Fruit fly (Drosophila melanogaster) whole organism, embryonic: ENCODE results near the gene CG43120.

ENCODE experiments used
- Atf-2 ChIP-seq: fragments of 200-800 bp; sonication (Bioruptor generic); optimal IDR thresholded peaks from 2 replicates; lab custom pipeline; 2016; ENCODE audit warnings: missing biosample characterization, missing genetic modification characterization
- CG11456 ChIP-seq: fragments of 200-800 bp; sonication (Bioruptor generic); IDR thresholded peaks from 3 replicates; pipeline ENCODE4 v1.3.6; 2022; ENCODE audit warnings: missing biosample characterization, missing genetic modification characterization
- CG12236 ChIP-seq: fragments of 200-800 bp; sonication (Bioruptor generic); optimal IDR thresholded peaks from 2 replicates; lab custom pipeline; 2016; ENCODE audit warnings: missing biosample characterization, missing genetic modification characterization
- CG12299 ChIP-seq: fragments of 200-800 bp; sonication (Bioruptor generic); optimal IDR thresholded peaks from 2 replicates; lab custom pipeline; 2018; ENCODE audit warnings: missing biosample characterization, mild to moderate bottlenecking, missing genetic modification characterization
- CG14667 ChIP-seq: fragments of 200-800 bp; sonication (Bioruptor generic); IDR thresholded peaks from 2 replicates; pipeline ENCODE4 v1.3.6; 2022; ENCODE audit warnings: missing biosample characterization, missing genetic modification characterization
- CG14710 ChIP-seq: fragments of 200-800 bp; sonication (Bioruptor generic); optimal IDR thresholded peaks from 3 replicates; lab custom pipeline; 2019; ENCODE audit warnings: missing biosample characterization, mild to moderate bottlenecking, missing genetic modification characterization, moderate library complexity
- CG15011 ChIP-seq: fragments of 200-800 bp; sonication (Bioruptor generic); optimal IDR thresholded peaks from 3 replicates; lab custom pipeline; 2018; ENCODE audit warnings: missing biosample characterization, mild to moderate bottlenecking, missing genetic modification characterization
- CG18599 ChIP-seq: fragments of 200-800 bp; sonication (Bioruptor generic); optimal IDR thresholded peaks from 3 replicates; lab custom pipeline; 2017; ENCODE audit warnings: missing biosample characterization, missing genetic modification characterization, mild to moderate bottlenecking, moderate library complexity, missing genetic modification reagents
- CG30431 ChIP-seq: fragments of 200-800 bp; sonication (Bioruptor generic); optimal IDR thresholded peaks from 2 replicates; lab custom pipeline; 2017; ENCODE audit warnings: missing biosample characterization, missing genetic modification characterization
- CG4617 ChIP-seq: fragments of 200-800 bp; sonication (Bioruptor generic); optimal IDR thresholded peaks from 3 replicates; lab custom pipeline; 2016; ENCODE audit warnings: missing biosample characterization, missing genetic modification characterization, borderline replicate concordance
- CG6254 ChIP-seq: fragments of 200-800 bp; sonication (Bioruptor generic); optimal IDR thresholded peaks from 3 replicates; lab custom pipeline; 2017; ENCODE audit warnings: mild to moderate bottlenecking, missing biosample characterization, missing genetic modification reagents, missing genetic modification characterization
- CG6654 ChIP-seq: fragments of 200-800 bp; sonication (Bioruptor generic); optimal IDR thresholded peaks from 2 replicates; lab custom pipeline; 2017; ENCODE audit warnings: missing biosample characterization, mild to moderate bottlenecking, missing genetic modification characterization
- CG6683 ChIP-seq: fragments of 200-800 bp; sonication (Bioruptor generic); optimal IDR thresholded peaks from 2 replicates; lab custom pipeline; 2017; ENCODE audit warnings: missing biosample characterization, mild to moderate bottlenecking, missing genetic modification characterization, missing genetic modification reagents
- CG7556 ChIP-seq: fragments of 200-800 bp; sonication (Bioruptor generic); optimal IDR thresholded peaks from 2 replicates; lab custom pipeline; 2017; ENCODE audit warnings: missing biosample characterization, mild to moderate bottlenecking, missing genetic modification characterization
- CG8388 ChIP-seq: fragments of 200-800 bp; sonication (Bioruptor generic); optimal IDR thresholded peaks from 2 replicates; lab custom pipeline; 2019; ENCODE audit warnings: missing biosample characterization, mild to moderate bottlenecking, missing genetic modification characterization, moderate library complexity
- CG8924 ChIP-seq: fragments of 200-800 bp; optimal IDR thresholded peaks from 3 replicates; lab custom pipeline; 2019; ENCODE audit warnings: missing biosample characterization, mild to moderate bottlenecking, missing genetic modification characterization, moderate library complexity
- CG9727 ChIP-seq: fragments of 200-800 bp; sonication (Bioruptor generic); optimal IDR thresholded peaks from 3 replicates; lab custom pipeline; 2017; ENCODE audit warnings: missing biosample characterization, mild to moderate bottlenecking, missing genetic modification characterization
- CG9797 ChIP-seq: fragments of 200-800 bp; sonication (Bioruptor generic); optimal IDR thresholded peaks from 3 replicates; lab custom pipeline; 2018; ENCODE audit warnings: missing biosample characterization, mild to moderate bottlenecking, missing genetic modification characterization
- CG9817 ChIP-seq: fragments of 200-800 bp; sonication (Bioruptor generic); optimal IDR thresholded peaks from 2 replicates; lab custom pipeline; 2018; ENCODE audit warnings: missing biosample characterization, mild to moderate bottlenecking, missing genetic modification characterization, moderate library complexity
- CG9876 ChIP-seq: fragments of 200-800 bp; sonication (Bioruptor generic); optimal IDR thresholded peaks from 2 replicates; lab custom pipeline; 2016; ENCODE audit warnings: missing biosample characterization, missing genetic modification characterization
- Dek ChIP-seq: fragments of 200-800 bp; sonication (Bioruptor generic); optimal IDR thresholded peaks from 3 replicates; lab custom pipeline; 2019; ENCODE audit warnings: missing biosample characterization, mild to moderate bottlenecking, missing genetic modification characterization, moderate library complexity
- Dip3 ChIP-seq: fragments of 200-800 bp; sonication (Bioruptor generic); optimal IDR thresholded peaks from 3 replicates; lab custom pipeline; 2016; ENCODE audit warnings: missing biosample characterization, missing genetic modification characterization
- Dref ChIP-seq: fragments of 200-800 bp; sonication (Bioruptor generic); IDR thresholded peaks from 2 replicates; pipeline ENCODE4 v1.3.6; 2022; ENCODE audit warnings: missing biosample characterization, missing genetic modification characterization
- Drgx ChIP-seq: fragments of 200-800 bp; sonication (Bioruptor generic); IDR thresholded peaks from 2 replicates; pipeline ENCODE4 v1.3.6; 2022; ENCODE audit warnings: missing biosample characterization, missing genetic modification characterization
- Eip74EF ChIP-seq, 2 experiments: fragments of 200-800 bp in 1 of 2; fragments of >200 bp in 1 of 2; sonication (Bioruptor generic) in 1 of 2; optimal IDR thresholded peaks; 2 replicates each; lab custom pipeline; 2017 to 2019; ENCODE audit warnings: missing biosample characterization in 2 of 2, missing genetic modification characterization in 2 of 2, mild to moderate bottlenecking in 1 of 2, moderate library complexity in 1 of 2
- Ets65A ChIP-seq: fragments of 200-800 bp; sonication (Bioruptor generic); peaks from one replicate; lab custom pipeline; 2016; ENCODE audit warnings: missing biosample characterization, missing genetic modification characterization
- Fer3 ChIP-seq: fragments of 200-800 bp; sonication (Bioruptor generic); optimal IDR thresholded peaks from 2 replicates; lab custom pipeline; 2018; ENCODE audit warnings: missing biosample characterization, mild to moderate bottlenecking, missing genetic modification characterization, moderate library complexity
- Hmr ChIP-seq: fragments of 200-800 bp; sonication (Bioruptor generic); optimal IDR thresholded peaks from 3 replicates; lab custom pipeline; 2017; ENCODE audit warnings: mild to moderate bottlenecking, missing biosample characterization, missing genetic modification reagents, missing genetic modification characterization
- MTF-1 ChIP-seq: fragments of 200-800 bp; sonication (Bioruptor generic); optimal IDR thresholded peaks from 2 replicates; lab custom pipeline; 2018; ENCODE audit warnings: missing biosample characterization, mild to moderate bottlenecking, missing genetic modification characterization, borderline replicate concordance
- Six4 ChIP-seq: fragments of 200-800 bp; sonication (Bioruptor generic); optimal IDR thresholded peaks from 2 replicates; lab custom pipeline; 2016; ENCODE audit warnings: missing biosample characterization, missing genetic modification characterization
- Spps ChIP-seq: fragments of 200-800 bp; sonication (Bioruptor generic); optimal IDR thresholded peaks from 2 replicates; lab custom pipeline; 2018; ENCODE audit warnings: missing biosample characterization, mild to moderate bottlenecking, missing genetic modification characterization
- Sry-δ ChIP-seq: fragments of 200-800 bp; sonication (Bioruptor generic); optimal IDR thresholded peaks from 2 replicates; lab custom pipeline; 2016; ENCODE audit warnings: missing biosample characterization, missing genetic modification characterization
- chif ChIP-seq, 2 experiments: fragments of 200-800 bp; sonication (Bioruptor generic); optimal IDR thresholded peaks; 3 replicates each; lab custom pipeline; 2016; ENCODE audit warnings: missing biosample characterization in 2 of 2, missing genetic modification characterization in 2 of 2
- dmrt99B ChIP-seq: fragments of 200-800 bp; sonication (Bioruptor generic); optimal IDR thresholded peaks from 2 replicates; lab custom pipeline; 2018; ENCODE audit warnings: missing biosample characterization, mild to moderate bottlenecking, missing genetic modification characterization, moderate library complexity
- dysf ChIP-seq: fragments of 200-800 bp; sonication (Bioruptor generic); IDR thresholded peaks from 3 replicates; pipeline ENCODE4 v1.3.6; 2022; ENCODE audit warnings: missing biosample characterization, missing genetic modification characterization
- gem ChIP-seq: fragments of 200-800 bp; sonication (Bioruptor generic); optimal IDR thresholded peaks from 2 replicates; lab custom pipeline; 2019; ENCODE audit warnings: missing biosample characterization, mild to moderate bottlenecking, missing genetic modification characterization, moderate library complexity
- grau ChIP-seq: fragments of 200-800 bp; optimal IDR thresholded peaks from 3 replicates; lab custom pipeline; 2019; ENCODE audit warnings: missing biosample characterization, mild to moderate bottlenecking, missing genetic modification characterization, moderate library complexity
- hbn ChIP-seq: fragments of 200-800 bp; sonication (Bioruptor generic); IDR thresholded peaks from 2 replicates; pipeline ENCODE4 v1.3.6; 2022; ENCODE audit warnings: missing biosample characterization, missing genetic modification characterization; ENCODE audit not compliant: partially characterized antibody
- lab ChIP-seq: fragments of 200-800 bp; sonication (Bioruptor generic); optimal IDR thresholded peaks from 3 replicates; lab custom pipeline; 2017; ENCODE audit warnings: missing biosample characterization, missing genetic modification characterization, mild to moderate bottlenecking, moderate library complexity, missing genetic modification reagents
- pb ChIP-seq: fragments of 200-800 bp; sonication (Bioruptor generic); optimal IDR thresholded peaks from 3 replicates; lab custom pipeline; 2016; ENCODE audit warnings: missing biosample characterization, missing genetic modification characterization
- phol ChIP-seq: fragments of 200-800 bp; sonication (Bioruptor generic); optimal IDR thresholded peaks from 3 replicates; lab custom pipeline; 2018; ENCODE audit warnings: missing biosample characterization, mild to moderate bottlenecking, missing genetic modification characterization, moderate library complexity
- pum ChIP-seq: fragments of 200-800 bp; sonication (Bioruptor generic); optimal IDR thresholded peaks from 2 replicates; lab custom pipeline; 2016; ENCODE audit warnings: missing biosample characterization, missing genetic modification characterization
- sens ChIP-seq: fragments of 200-800 bp; sonication (Bioruptor generic); peaks from one replicate; lab custom pipeline; 2016; ENCODE audit warnings: missing biosample characterization, missing genetic modification characterization
- slbo ChIP-seq: fragments of 200-800 bp; sonication (Bioruptor generic); IDR thresholded peaks from 2 replicates; pipeline ENCODE4 v1.3.6; 2022; ENCODE audit warnings: missing biosample characterization, missing genetic modification characterization
- sob ChIP-seq: fragments of 200-800 bp; sonication (Bioruptor generic); IDR thresholded peaks from 2 replicates; pipeline ENCODE4 v1.3.6; 2022; ENCODE audit warnings: missing biosample characterization, missing genetic modification characterization
- wor ChIP-seq: fragments of 200-800 bp; sonication (Bioruptor generic); IDR thresholded peaks from 2 replicates; pipeline ENCODE4 v1.3.6; 2022; ENCODE audit warnings: missing biosample characterization, missing genetic modification characterization
- zen2 ChIP-seq: fragments of 200-800 bp; sonication (Bioruptor generic); IDR thresholded peaks from 3 replicates; pipeline ENCODE4 v1.3.6; 2022; ENCODE audit warnings: missing biosample characterization, missing genetic modification characterization; ENCODE audit not compliant: partially characterized antibody

CG43120 gene

dm6 chr3L:14366124-14366523 is 15.6 kb upstream of the CG43120 start (continued):
- peak; percentile 80 for TF ChIP-seq MTF-1
- peak; percentile 53 for TF ChIP-seq CG12299
- TF ChIP-seq CG9797 (GFP tag; lab: Kevin White, UChicago) = no peak
- TF ChIP-seq CG30431 (GFP tag; lab: Kevin White, UChicago) = no peak
- TF ChIP-seq CG9727 (GFP tag; lab: Kevin White, UChicago) = peak; percentile 41
- no peak for TF ChIP-seq CG14667 (GFP tag; lab: Robert Waterston, UW)
- TF ChIP-seq CG6254 = peak; percentile 75

- TF ChIP-seq CG8924 (no peak), Hmr (GFP tag; lab: Kevin White, UChicago) (no peak), CG15011 (GFP tag; lab: Kevin White, UChicago) (no peak), CG14710 (no peak), slbo (GFP tag; lab: Robert Waterston, UW) (no peak), Eip74EF (GFP tag; optimal IDR thresholded peaks at IDR 0.05; lab: Kevin White, UChicago) (no peak), pum (GFP tag; lab: Kevin White, UChicago) (no peak), pb (GFP tag; lab: Kevin White, UChicago) (no peak)
Measured at dm6 chr3L:14369607-14370006, 12.1 kb upstream of the CG43120 start, which contains the start of gene CG13481. TSS of gene CG13481 (minus strand) at chr3L:14369707.

dm6 chr3L:14374499-14374898 is 7.2 kb upstream of the CG43120 start:
- no peak for TF ChIP-seq CG4617 (GFP tag; lab: Kevin White, UChicago)
- no peak for TF ChIP-seq Fer3 (tag; lab: Kevin White, UChicago)
- TF ChIP-seq CG6683 (GFP tag; lab: Kevin White, UChicago) = no peak
- 0 out of 3 replicates have a peak, but pooled peaks have one; percentile 45 for TF ChIP-seq CG11456 (GFP tag; lab: Robert Waterston, UW)
- TF ChIP-seq Atf-2 = no peak
- TF ChIP-seq hbn (GFP tag; lab: Robert Waterston, UW) = no peak
- TF ChIP-seq gem (tag; lab: Kevin White, UChicago) = peak; percentile 24
- TF ChIP-seq CG7556 = no peak
- TF ChIP-seq CG9876 = no peak
- no peak for TF ChIP-seq Spps (tag; lab: Kevin White, UChicago)
- TF ChIP-seq Dref (GFP tag; lab: Robert Waterston, UW) = no peak
- no peak for TF ChIP-seq wor (GFP tag; lab: Robert Waterston, UW)
- no peak for TF ChIP-seq Sry-δ
- TF ChIP-seq sens (GFP tag; lab: Kevin White, UChicago) = peak; percentile 38
- 0 out of 3 replicates have a peak, but pooled peaks have one; percentile 22 for TF ChIP-seq dysf (GFP tag; lab: Robert Waterston, UW)
- TF ChIP-seq CG8388 = peak; percentile 6
- TF ChIP-seq CG15011 (GFP tag; lab: Kevin White, UChicago) = no peak
- 0 out of 2 replicates have a peak, but pooled peaks have one; percentile 40 for TF ChIP-seq sob (GFP tag; lab: Robert Waterston, UW)
- TF ChIP-seq Dip3 (GFP tag; lab: Kevin White, UChicago) = no peak
- TF ChIP-seq chif (GFP tag; optimal IDR thresholded peaks at IDR 0.05; lab: Kevin White, UChicago) = no peak
- TF ChIP-seq CG9817 (tag; lab: Kevin White, UChicago) = no peak
- peak; percentile 42; the same call in 1 of the 2 replicates for TF ChIP-seq Drgx (GFP tag; lab: Robert Waterston, UW)
- TF ChIP-seq CG18599 (GFP tag; lab: Kevin White, UChicago) = peak; percentile 1
- TF ChIP-seq Ets65A (GFP tag; lab: Kevin White, UChicago) = peak; percentile 39
- no peak for TF ChIP-seq pum (GFP tag; lab: Kevin White, UChicago)
- TF ChIP-seq dmrt99B (tag; lab: Kevin White, UChicago) = peak; percentile 32
- TF ChIP-seq Hmr (GFP tag; lab: Kevin White, UChicago) = no peak
- no peak for TF ChIP-seq Six4 (GFP tag; lab: Kevin White, UChicago)
- TF ChIP-seq grau (tag; lab: Kevin White, UChicago) = peak; percentile 12
- no peak for TF ChIP-seq CG6654 (GFP tag; lab: Kevin White, UChicago)
- TF ChIP-seq zen2 (GFP tag; lab: Robert Waterston, UW) = no peak
- TF ChIP-seq Dek = no peak
- peak; percentile 0 for TF ChIP-seq phol (tag; lab: Kevin White, UChicago)
- no peak for TF ChIP-seq CG12236 (GFP tag; lab: Kevin White, UChicago)
- TF ChIP-seq lab (GFP tag; lab: Kevin White, UChicago) = no peak
